Worm (Caenorhabditis elegans): ENCODE data around the gene T20D4.19.

DNA sequence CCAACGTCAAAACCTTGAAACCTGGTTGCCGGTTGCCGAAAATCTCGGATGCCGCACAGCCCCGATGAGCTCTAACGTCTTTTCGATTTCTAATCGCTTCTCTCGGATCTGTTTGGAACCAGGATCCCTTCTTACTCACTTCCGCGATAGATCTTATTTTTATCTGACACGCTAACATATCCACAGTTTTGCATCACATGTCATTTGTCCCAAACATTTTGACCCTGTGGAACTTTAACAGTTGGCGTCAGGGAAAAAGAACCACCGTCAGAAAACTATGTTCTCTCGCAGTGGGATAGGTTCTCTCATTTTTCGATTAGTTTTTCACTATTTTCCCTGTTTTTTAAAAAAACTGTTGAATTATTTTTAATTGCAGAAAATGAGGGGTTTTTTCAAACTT is 33.1 kb downstream of the T20D4.19 start, which contains the start of gene T20D4.11:
- TF ChIP-seq nhr-179 (tag; optimal IDR thresholded peaks at IDR 0.05), result no peak
- no peak for TF ChIP-seq rpc-1 (optimal IDR thresholded peaks at IDR 0.05)
- TF ChIP-seq rpc-1 (tag; optimal IDR thresholded peaks at IDR 0.05), result no peak
- TF ChIP-seq F55B11.4 (tag; optimal IDR thresholded peaks at IDR 0.05; ENCODE audit: borderline replicate concordance, insufficient read depth), result no peak
- no peak for TF ChIP-seq ccch-3 (GFP tag; optimal IDR thresholded peaks at IDR 0.05)
- no peak for TF ChIP-seq lir-1 (GFP tag; conservative IDR thresholded peaks at IDR 0.05)
- TF ChIP-seq lsl-1 (GFP tag; optimal IDR thresholded peaks at IDR 0.05), result no peak
- TF ChIP-seq F39B2.1 (GFP tag; IDR thresholded peaks at IDR 0.05), result no peak
- TF ChIP-seq ceh-27 (GFP tag; optimal IDR thresholded peaks at IDR 0.05), result no peak
- TF ChIP-seq F10E7.11 (tag; optimal IDR thresholded peaks at IDR 0.05), result no peak
- TF ChIP-seq snpc-4 (GFP tag; optimal IDR thresholded peaks at IDR 0.05), result no peak
- no peak for TF ChIP-seq snpc-4 (tag; optimal IDR thresholded peaks at IDR 0.05)
- TF ChIP-seq attf-5 (GFP tag; optimal IDR thresholded peaks at IDR 0.05), result no peak

Measured in whole organism, young adult.